Fruit fly (Drosophila melanogaster) whole organism, embryonic: Measurements from ENCODE around the gene dwg.

ENCODE experiments used
- Adf1 ChIP-seq: fragments of 200-800 bp; sonication (Bioruptor generic); IDR thresholded peaks from 2 replicates; pipeline ENCODE4 v1.3.6; 2022; ENCODE audit warnings: missing biosample characterization, missing genetic modification characterization
- Atf-2 ChIP-seq: fragments of 200-800 bp; sonication (Bioruptor generic); optimal IDR thresholded peaks from 2 replicates; lab custom pipeline; 2016; ENCODE audit warnings: missing biosample characterization, missing genetic modification characterization
- B-H2 ChIP-seq: fragments of 200-800 bp; sonication (Bioruptor generic); optimal IDR thresholded peaks from 2 replicates; lab custom pipeline; 2018; ENCODE audit warnings: missing biosample characterization, mild to moderate bottlenecking, missing genetic modification characterization
- CG10274 ChIP-seq: fragments of 200-800 bp; sonication (Bioruptor generic); optimal IDR thresholded peaks from 3 replicates; lab custom pipeline; 2017; ENCODE audit warnings: missing biosample characterization, mild to moderate bottlenecking, missing genetic modification characterization
- CG10462 ChIP-seq: fragments of 200-800 bp; sonication (Bioruptor generic); optimal IDR thresholded peaks from 2 replicates; lab custom pipeline; 2016; ENCODE audit warnings: missing biosample characterization, missing genetic modification characterization
- CG12155 ChIP-seq: fragments of 200-800 bp; sonication (Bioruptor generic); optimal IDR thresholded peaks from 3 replicates; lab custom pipeline; 2016; ENCODE audit warnings: missing biosample characterization, missing genetic modification characterization
- CG14441 ChIP-seq: fragments of 200-800 bp; sonication (Bioruptor generic); IDR thresholded peaks from 2 replicates; pipeline ENCODE4 v1.3.6; 2022; ENCODE audit warnings: missing biosample characterization, missing genetic modification characterization
- CG15601 ChIP-seq: fragments of 200-800 bp; sonication (Bioruptor generic); optimal IDR thresholded peaks from 3 replicates; lab custom pipeline; 2019; ENCODE audit warnings: missing biosample characterization, mild to moderate bottlenecking, missing genetic modification characterization, moderate library complexity
- CG2875 ChIP-seq: fragments of 200-800 bp; sonication (Bioruptor generic); optimal IDR thresholded peaks from 2 replicates; lab custom pipeline; 2017; ENCODE audit warnings: missing biosample characterization, mild to moderate bottlenecking, missing genetic modification characterization, missing genetic modification reagents
- CG30431 ChIP-seq: fragments of 200-800 bp; sonication (Bioruptor generic); optimal IDR thresholded peaks from 2 replicates; lab custom pipeline; 2017; ENCODE audit warnings: missing biosample characterization, missing genetic modification characterization
- CG32772 ChIP-seq: fragments of 200-800 bp; sonication (Bioruptor generic); IDR thresholded peaks from 2 replicates; pipeline ENCODE4 v1.3.6; 2022; ENCODE audit warnings: missing biosample characterization, missing genetic modification characterization
- CG3847 ChIP-seq: fragments of 200-800 bp; sonication (Bioruptor generic); IDR thresholded peaks from 2 replicates; pipeline ENCODE4 v1.3.6; 2022; ENCODE audit warnings: missing biosample characterization, missing genetic modification characterization
- CG42726 ChIP-seq: fragments of 200-800 bp; sonication (Bioruptor generic); IDR thresholded peaks from 2 replicates; pipeline ENCODE4 v1.3.6; 2022; ENCODE audit warnings: missing biosample characterization, missing genetic modification characterization; ENCODE audit not compliant: partially characterized antibody
- CG4617 ChIP-seq: fragments of 200-800 bp; sonication (Bioruptor generic); optimal IDR thresholded peaks from 3 replicates; lab custom pipeline; 2016; ENCODE audit warnings: missing biosample characterization, missing genetic modification characterization, borderline replicate concordance
- CG7372 ChIP-seq: fragments of 200-800 bp; sonication (Bioruptor generic); IDR thresholded peaks from 2 replicates; pipeline ENCODE4 v1.3.6; 2022; ENCODE audit warnings: missing biosample characterization, missing genetic modification characterization
- CG7839 ChIP-seq: fragments of 200-800 bp; sonication (Bioruptor generic); optimal IDR thresholded peaks from 3 replicates; lab custom pipeline; 2018; ENCODE audit warnings: missing biosample characterization, mild to moderate bottlenecking, missing genetic modification characterization, moderate library complexity
- CG7963 ChIP-seq: fragments of 200-800 bp; sonication (Bioruptor generic); IDR thresholded peaks from 3 replicates; pipeline ENCODE4 v1.3.6; 2022; ENCODE audit warnings: missing biosample characterization, missing genetic modification characterization; ENCODE audit not compliant: partially characterized antibody
- CG8359 ChIP-seq: fragments of 200-800 bp; sonication (Bioruptor generic); optimal IDR thresholded peaks from 2 replicates; lab custom pipeline; 2017; ENCODE audit warnings: missing biosample characterization, mild to moderate bottlenecking, missing genetic modification characterization, borderline replicate concordance
- CG9797 ChIP-seq: fragments of 200-800 bp; sonication (Bioruptor generic); optimal IDR thresholded peaks from 3 replicates; lab custom pipeline; 2018; ENCODE audit warnings: missing biosample characterization, mild to moderate bottlenecking, missing genetic modification characterization
- Camta ChIP-seq: fragments of 200-800 bp; sonication (Bioruptor generic); optimal IDR thresholded peaks from 2 replicates; lab custom pipeline; 2016; ENCODE audit warnings: missing biosample characterization, missing genetic modification characterization
- CoRest ChIP-seq: fragments of 200-800 bp; sonication (Bioruptor generic); optimal IDR thresholded peaks from 3 replicates; lab custom pipeline; 2018; ENCODE audit warnings: missing biosample characterization, mild to moderate bottlenecking, missing genetic modification characterization, moderate library complexity
- Dbx ChIP-seq: fragments of 200-800 bp; sonication (Bioruptor generic); IDR thresholded peaks from 3 replicates; pipeline ENCODE4 v1.3.6; 2022; ENCODE audit warnings: missing biosample characterization, missing genetic modification characterization
- H2.0 ChIP-seq: fragments of 200-800 bp; sonication (Bioruptor generic); IDR thresholded peaks from 2 replicates; pipeline ENCODE4 v1.3.6; 2022; ENCODE audit warnings: missing biosample characterization, missing genetic modification characterization
- HLH54F ChIP-seq: fragments of 200-800 bp; sonication (Bioruptor generic); optimal IDR thresholded peaks from 3 replicates; lab custom pipeline; 2016; ENCODE audit warnings: missing biosample characterization, missing genetic modification characterization
- Hmx ChIP-seq: fragments of 200-800 bp; sonication (Bioruptor generic); optimal IDR thresholded peaks from 2 replicates; lab custom pipeline; 2016; ENCODE audit warnings: missing biosample characterization, missing genetic modification characterization
- Hr3 ChIP-seq: fragments of 200-800 bp; sonication (Bioruptor generic); optimal IDR thresholded peaks from 3 replicates; lab custom pipeline; 2016; ENCODE audit warnings: missing biosample characterization, missing genetic modification characterization
- Lhr ChIP-seq: fragments of 200-800 bp; sonication (Bioruptor generic); optimal IDR thresholded peaks from 3 replicates; lab custom pipeline; 2017; ENCODE audit warnings: mild to moderate bottlenecking, missing biosample characterization, missing genetic modification reagents, missing genetic modification characterization
- Mad ChIP-seq: fragments of 200-800 bp; sonication (Bioruptor generic); optimal IDR thresholded peaks from 2 replicates; lab custom pipeline; 2016; ENCODE audit warnings: missing biosample characterization, missing genetic modification characterization
- Max ChIP-seq: fragments of 200-800 bp; sonication (Bioruptor generic); optimal IDR thresholded peaks from 2 replicates; lab custom pipeline; 2016; ENCODE audit warnings: missing biosample characterization, mild to moderate bottlenecking, missing genetic modification characterization
- Mrtf ChIP-seq: fragments of 200-800 bp; sonication (Bioruptor generic); IDR thresholded peaks from 3 replicates; pipeline ENCODE4 v1.3.6; 2022; ENCODE audit warnings: missing biosample characterization, missing genetic modification characterization
- Nf-YC ChIP-seq: fragments of 200-800 bp; optimal IDR thresholded peaks from 3 replicates; lab custom pipeline; 2019; ENCODE audit warnings: missing biosample characterization, mild to moderate bottlenecking, missing genetic modification characterization, moderate library complexity
- Oaz ChIP-seq: fragments of 200-800 bp; sonication (Bioruptor generic); IDR thresholded peaks from 2 replicates; pipeline ENCODE4 v1.3.6; 2022; ENCODE audit warnings: missing biosample characterization, missing genetic modification characterization
- Pdp1 ChIP-seq, 2 experiments: fragments of 200-800 bp; sonication (Bioruptor generic); optimal IDR thresholded peaks; 3 replicates each; lab custom pipeline; 2016; ENCODE audit warnings: missing biosample characterization in 2 of 2, missing genetic modification characterization in 2 of 2, mild to moderate bottlenecking in 1 of 2, moderate library complexity in 1 of 2
- Poxn ChIP-seq: fragments of 200-800 bp; sonication (Bioruptor generic); IDR thresholded peaks from 2 replicates; pipeline ENCODE4 v1.3.6; 2022; ENCODE audit warnings: missing biosample characterization, missing genetic modification characterization
- Rfx ChIP-seq: fragments of 200-800 bp; sonication (Bioruptor generic); IDR thresholded peaks from 2 replicates; pipeline ENCODE4 v1.3.6; 2022; ENCODE audit warnings: missing biosample characterization, missing genetic modification characterization
- Usf ChIP-seq: fragments of 200-800 bp; sonication (Bioruptor generic); optimal IDR thresholded peaks from 2 replicates; lab custom pipeline; 2017; ENCODE audit warnings: missing genotype, missing biosample characterization, missing genetic modification characterization
- ab ChIP-seq: fragments of 200-800 bp; sonication (Bioruptor generic); optimal IDR thresholded peaks from 2 replicates; lab custom pipeline; 2016; ENCODE audit warnings: missing biosample characterization, missing genetic modification characterization
- al ChIP-seq: fragments of 200-800 bp; sonication (Bioruptor generic); IDR thresholded peaks from 2 replicates; pipeline ENCODE4 v1.3.6; 2022; ENCODE audit warnings: missing biosample characterization, missing genetic modification characterization
- az2 ChIP-seq: fragments of 200-800 bp; sonication (Bioruptor generic); optimal IDR thresholded peaks from 3 replicates; lab custom pipeline; 2016; ENCODE audit warnings: missing biosample characterization, missing genetic modification characterization
- bsh ChIP-seq, 2 experiments: fragments of 200-800 bp; sonication (Bioruptor generic); optimal IDR thresholded peaks; 2 replicates each; lab custom pipeline; 2017 to 2018; ENCODE audit warnings: mild to moderate bottlenecking in 2 of 2, missing biosample characterization in 2 of 2, missing genetic modification characterization in 2 of 2, moderate library complexity in 1 of 2
- chinmo ChIP-seq: fragments of 200-800 bp; sonication (Bioruptor generic); IDR thresholded peaks from 4 replicates; pipeline ENCODE4 v1.3.6; 2022; ENCODE audit warnings: missing biosample characterization, missing genetic modification characterization; ENCODE audit not compliant: partially characterized antibody
- gcm ChIP-seq: fragments of 200-800 bp; sonication (Bioruptor generic); optimal IDR thresholded peaks from 2 replicates; lab custom pipeline; 2019; ENCODE audit warnings: missing biosample characterization, mild to moderate bottlenecking, missing genetic modification characterization, moderate library complexity
- hth ChIP-seq: fragments of >200 bp; optimal IDR thresholded peaks from 2 replicates; lab custom pipeline; 2017; ENCODE audit warnings: inconsistent platforms
- kah ChIP-seq: fragments of 200-800 bp; sonication (Bioruptor generic); optimal IDR thresholded peaks from 2 replicates; lab custom pipeline; 2018; ENCODE audit warnings: missing biosample characterization, mild to moderate bottlenecking, missing genetic modification characterization
- luna ChIP-seq: fragments of 200-800 bp; sonication (Bioruptor generic); optimal IDR thresholded peaks from 2 replicates; lab custom pipeline; 2016; ENCODE audit warnings: missing biosample characterization, missing genetic modification characterization
- nau ChIP-seq: fragments of 200-800 bp; sonication (Bioruptor generic); optimal IDR thresholded peaks from 3 replicates; lab custom pipeline; 2017; ENCODE audit warnings: missing biosample characterization, mild to moderate bottlenecking, missing genetic modification characterization, missing genetic modification reagents
- phol ChIP-seq: fragments of 200-800 bp; sonication (Bioruptor generic); optimal IDR thresholded peaks from 3 replicates; lab custom pipeline; 2018; ENCODE audit warnings: missing biosample characterization, mild to moderate bottlenecking, missing genetic modification characterization, moderate library complexity
- repo ChIP-seq: fragments of 200-800 bp; sonication (Bioruptor generic); optimal IDR thresholded peaks from 2 replicates; lab custom pipeline; 2016; ENCODE audit warnings: missing biosample characterization, missing genetic modification characterization
- shn ChIP-seq: fragments of 200-800 bp; sonication (Bioruptor generic); optimal IDR thresholded peaks from 3 replicates; lab custom pipeline; 2016; ENCODE audit warnings: missing biosample characterization, missing genetic modification characterization
- sima ChIP-seq: fragments of 200-800 bp; sonication (Bioruptor generic); optimal IDR thresholded peaks from 2 replicates; lab custom pipeline; 2016; ENCODE audit warnings: missing biosample characterization, missing genetic modification characterization
- sug ChIP-seq: fragments of 200-800 bp; optimal IDR thresholded peaks from 2 replicates; lab custom pipeline; 2019; ENCODE audit warnings: missing biosample characterization, mild to moderate bottlenecking, missing genetic modification characterization, moderate library complexity

Gene dwg

dm6 chrX:2703693-2704092 lies 23.8 kb upstream of the dwg start, which contains the start of gene Ugalt (continued):
- TF ChIP-seq Camta (GFP tag; lab: Kevin White, UChicago) (peak; percentile 100), CG12155 (GFP tag; lab: Kevin White, UChicago) (peak; percentile 100), CG7372 (GFP tag; lab: Robert Waterston, UW) (peak; percentile 100), az2 (GFP tag; lab: Kevin White, UChicago) (peak; percentile 100), CG30431 (GFP tag; lab: Kevin White, UChicago) (peak; percentile 100), Max (peak; percentile 100), Oaz (GFP tag; lab: Robert Waterston, UW) (peak; percentile 100), gcm (GFP tag; lab: Kevin White, UChicago) (peak; percentile 100), Dbx (GFP tag; lab: Robert Waterston, UW) (peak; percentile 100), H2.0 (GFP tag; lab: Robert Waterston, UW) (peak; percentile 100), HLH54F (GFP tag; lab: Kevin White, UChicago) (peak; percentile 100), Hr3 (GFP tag; lab: Kevin White, UChicago) (peak; percentile 100), Mrtf (GFP tag; lab: Robert Waterston, UW) (peak; percentile 100), CG3847 (GFP tag; lab: Robert Waterston, UW) (peak; percentile 100), CG15601 (tag; lab: Kevin White, UChicago) (peak; percentile 99), Lhr (GFP tag; lab: Kevin White, UChicago) (peak; percentile 100), CG10274 (GFP tag; lab: Kevin White, UChicago) (peak; percentile 99), bsh (GFP tag; optimal IDR thresholded peaks at IDR 0.05; lab: Kevin White, UChicago) (peak; percentile 100), Pdp1 (GFP tag; optimal IDR thresholded peaks at IDR 0.05; lab: Kevin White, UChicago) (peak; percentile 100), repo (GFP tag; lab: Kevin White, UChicago) (peak; percentile 100), chinmo (peak; percentile 66; the same call in 1 of the 4 replicates), CG7839 (peak; percentile 100), CG10462 (GFP tag; lab: Kevin White, UChicago) (peak; percentile 100), nau (GFP tag; lab: Kevin White, UChicago) (peak; percentile 100), sima (peak; percentile 100), sug (peak; percentile 99), phol (peak; percentile 100), Rfx (peak; percentile 100), shn (peak; percentile 100), luna (GFP tag; lab: Kevin White, UChicago) (peak; percentile 100), CG7963 (no peak), CG2875 (GFP tag; lab: Kevin White, UChicago) (peak; percentile 100), Poxn (GFP tag; lab: Robert Waterston, UW) (peak; percentile 100), Hmx (peak; percentile 99), CG9797 (peak; percentile 96), CG42726 (GFP tag; lab: Robert Waterston, UW) (peak; percentile 79), CG32772 (GFP tag; lab: Robert Waterston, UW) (peak; percentile 100), Nf-YC (tag; lab: Kevin White, UChicago) (peak; percentile 96), CG4617 (GFP tag; lab: Kevin White, UChicago) (peak; percentile 100), Adf1 (GFP tag; lab: Robert Waterston, UW) (peak; percentile 99), Usf (peak; percentile 100), B-H2 (peak; percentile 99), Mad (GFP tag; lab: Kevin White, UChicago) (peak; percentile 100), kah (peak; percentile 100), ab (GFP tag; lab: Kevin White, UChicago) (peak; percentile 100), CoRest (tag; lab: Kevin White, UChicago) (peak; percentile 100), CG14441 (GFP tag; lab: Robert Waterston, UW) (peak; percentile 100), hth (no peak), Atf-2 (GFP tag; lab: Kevin White, UChicago) (peak; percentile 100), CG8359 (peak; percentile 98), al (GFP tag; lab: Robert Waterston, UW) (peak; percentile 100)
